Fruit fly (Drosophila melanogaster): ENCODE results near the gene CG11226.

- TF ChIP-seq h (optimal IDR thresholded peaks at IDR 0.05) (no peak), Sin3A (optimal IDR thresholded peaks at IDR 0.05) (no peak), Myc (optimal IDR thresholded peaks at IDR 0.05) (no peak), insv (optimal IDR thresholded peaks at IDR 0.05) (no peak), psq (optimal IDR thresholded peaks at IDR 0.05) (no peak), ttk (optimal IDR thresholded peaks at IDR 0.05) (no peak)
Observed at dm6 chr3L:22839243-22839642, 2.4 kb downstream of the CG11226 start.
